In the genomic region with DNA sequence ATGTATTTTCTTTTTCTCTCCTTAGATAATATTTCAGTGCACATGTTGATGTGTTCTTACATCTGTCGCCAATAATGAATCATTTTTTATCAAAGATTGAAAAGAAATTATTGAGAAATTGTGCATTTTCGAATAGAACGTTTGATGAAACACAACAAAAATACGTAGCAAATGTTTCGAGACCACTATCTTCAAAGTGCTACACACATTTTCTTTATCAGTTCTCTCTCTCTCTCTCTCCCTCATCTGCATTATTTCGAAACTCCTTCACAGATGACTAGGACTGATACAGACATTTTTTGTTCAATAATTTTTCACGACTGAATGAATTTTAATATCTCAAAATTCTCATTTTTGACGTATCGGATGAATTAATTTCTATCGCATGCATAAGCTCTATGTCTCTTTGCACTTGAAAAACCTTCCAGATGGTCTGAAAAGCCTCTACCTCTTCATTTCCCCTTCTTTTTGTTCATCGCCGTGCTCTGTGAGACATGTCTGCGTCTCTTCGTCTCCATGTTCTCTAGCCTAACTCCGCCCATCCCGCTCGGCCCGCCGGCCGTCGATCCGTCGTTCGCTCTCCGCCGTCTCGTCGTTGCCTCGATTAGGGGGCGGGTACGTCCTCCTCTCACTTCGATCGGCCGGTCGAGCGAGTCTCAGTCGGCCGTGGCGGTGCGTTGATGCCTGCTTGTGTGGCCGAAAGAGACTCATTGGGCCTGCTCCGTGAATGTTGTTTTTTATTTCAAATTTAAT, we compare ENCODE assay signal across 3 worm cellular contexts.
TF ChIP-seq lines count a peak whose summit lies in the region.

No protein-coding gene starts in this region.

TF ChIP-seq in whole organism, L2 larva, 48 proteins besides CTCF, POLR2A, EP300 and RAD21 (continued from another document):
- TF ChIP-seq snpc-4 (tag; optimal IDR thresholded peaks at IDR 0.05; lab: Kevin White, UChicago) (no peak), gmeb-1 (tag; optimal IDR thresholded peaks at IDR 0.05; lab: Kevin White, UChicago) (no peak), ztf-11 (tag; optimal IDR thresholded peaks at IDR 0.05; lab: Kevin White, UChicago) (no peak), nhr-6 (tag; optimal IDR thresholded peaks at IDR 0.05; lab: Kevin White, UChicago) (no peak), peb-1 (tag; optimal IDR thresholded peaks at IDR 0.05; lab: Kevin White, UChicago) (no peak), lin-39 (tag; optimal IDR thresholded peaks at IDR 0.05; lab: Kevin White, UChicago) (no peak), nhr-25 (tag; optimal IDR thresholded peaks at IDR 0.05; lab: Kevin White, UChicago) (no peak), alr-1 (tag; optimal IDR thresholded peaks at IDR 0.05; lab: Kevin White, UChicago) (no peak), sma-3 (GFP tag; optimal IDR thresholded peaks at IDR 0.05; lab: Kevin White, UChicago) (no peak)

TF ChIP-seq in whole organism, L4 larva, 104 proteins besides CTCF, POLR2A, EP300 and RAD21 (continued from another document):
- TF ChIP-seq nhr-10 (tag; optimal IDR thresholded peaks at IDR 0.05; lab: Kevin White, UChicago) = no peak
- TF ChIP-seq nhr-77 (tag; optimal IDR thresholded peaks at IDR 0.05; lab: Kevin White, UChicago) = peak; percentile 43
- TF ChIP-seq T20F7.1 (GFP tag; optimal IDR thresholded peaks at IDR 0.05; lab: Kevin White, UChicago) = peak; percentile 28
- peak; percentile 59 for TF ChIP-seq nhr-28 (tag; optimal IDR thresholded peaks at IDR 0.05; lab: Kevin White, UChicago)
- peak; percentile 78 for TF ChIP-seq egl-43 (GFP tag; IDR thresholded peaks at IDR 0.05; lab: Robert Waterston, UW)
- peak; percentile 51 for TF ChIP-seq F37D6.2 (tag; optimal IDR thresholded peaks at IDR 0.05; lab: Kevin White, UChicago)
- peak; percentile 37 for TF ChIP-seq mes-2 (tag; optimal IDR thresholded peaks at IDR 0.05; lab: Kevin White, UChicago; ENCODE audit: poor library complexity, severe bottlenecking)
- TF ChIP-seq lin-38 (GFP tag; IDR thresholded peaks at IDR 0.05; lab: Robert Waterston, UW) = no peak
- no peak for TF ChIP-seq nhr-25 (tag; optimal IDR thresholded peaks at IDR 0.05; lab: Kevin White, UChicago; ENCODE audit: borderline replicate concordance, insufficient read depth)
- no peak for TF ChIP-seq daf-16 (GFP tag; optimal IDR thresholded peaks at IDR 0.05; lab: Kevin White, UChicago)
- TF ChIP-seq daf-16 (tag; optimal IDR thresholded peaks at IDR 0.05; lab: Kevin White, UChicago) = peak; percentile 73
- peak; percentile 7 for TF ChIP-seq dpl-1 (GFP tag; optimal IDR thresholded peaks at IDR 0.05; lab: Kevin White, UChicago)
- no peak for TF ChIP-seq dmd-9 (GFP tag; IDR thresholded peaks at IDR 0.05; lab: Robert Waterston, UW)
- TF ChIP-seq jun-1 (tag; optimal IDR thresholded peaks at IDR 0.05; lab: Kevin White, UChicago) = no peak
- no peak for TF ChIP-seq F26F4.8 (GFP tag; conservative IDR thresholded peaks at IDR 0.05; lab: Robert Waterston, UW)
- no peak for TF ChIP-seq lin-13 (GFP tag; optimal IDR thresholded peaks at IDR 0.05; lab: Kevin White, UChicago)
- peak; percentile 18 for TF ChIP-seq dve-1 (tag; optimal IDR thresholded peaks at IDR 0.05; lab: Kevin White, UChicago; ENCODE audit: insufficient read depth)
- TF ChIP-seq lin-29 (GFP tag; IDR thresholded peaks at IDR 0.05; lab: Robert Waterston, UW) = no peak
- TF ChIP-seq ces-1 (GFP tag; optimal IDR thresholded peaks at IDR 0.05; lab: Kevin White, UChicago) = no peak
- TF ChIP-seq ztf-7 (tag; optimal IDR thresholded peaks at IDR 0.05; lab: Kevin White, UChicago) = no peak
- no peak for TF ChIP-seq lim-7 (GFP tag; IDR thresholded peaks at IDR 0.05; lab: Robert Waterston, UW)
- no peak for TF ChIP-seq lir-3 (tag; optimal IDR thresholded peaks at IDR 0.05; lab: Kevin White, UChicago)

TF ChIP-seq in whole organism, late embryonic, 69 proteins besides CTCF, POLR2A, EP300 and RAD21 (continued from another document):
- peak; percentile 53 for TF ChIP-seq nfya-1 (tag; optimal IDR thresholded peaks at IDR 0.05; lab: Kevin White, UChicago)
- TF ChIP-seq nhr-232 (tag; optimal IDR thresholded peaks at IDR 0.05; lab: Kevin White, UChicago) = peak; percentile 20
- TF ChIP-seq ets-4 (tag; optimal IDR thresholded peaks at IDR 0.05; lab: Kevin White, UChicago) = no peak
- no peak for TF ChIP-seq nhr-11 (tag; optimal IDR thresholded peaks at IDR 0.05; lab: Kevin White, UChicago)
- TF ChIP-seq npax-4 (tag; optimal IDR thresholded peaks at IDR 0.05; lab: Kevin White, UChicago) = no peak
- TF ChIP-seq unc-55 (GFP tag; optimal IDR thresholded peaks at IDR 0.05; lab: Kevin White, UChicago) = no peak
- peak; percentile 56 for TF ChIP-seq ceh-34 (tag; optimal IDR thresholded peaks at IDR 0.05; lab: Kevin White, UChicago)
- TF ChIP-seq syd-9 (tag; optimal IDR thresholded peaks at IDR 0.05; lab: Kevin White, UChicago) = peak; percentile 52
- no peak for TF ChIP-seq ceh-22 (tag; optimal IDR thresholded peaks at IDR 0.05; lab: Kevin White, UChicago)
- TF ChIP-seq T23F11.4 (GFP tag; optimal IDR thresholded peaks at IDR 0.05; lab: Kevin White, UChicago) = no peak
- TF ChIP-seq unc-42 (tag; optimal IDR thresholded peaks at IDR 0.05; lab: Kevin White, UChicago) = peak; percentile 53
- TF ChIP-seq ceh-30 (tag; optimal IDR thresholded peaks at IDR 0.05; lab: Kevin White, UChicago) = no peak
- TF ChIP-seq pqm-1 (tag; optimal IDR thresholded peaks at IDR 0.05; lab: Kevin White, UChicago) = no peak
- TF ChIP-seq pax-1 (tag; optimal IDR thresholded peaks at IDR 0.05; lab: Kevin White, UChicago) = peak; percentile 64
- TF ChIP-seq dmd-4 (tag; optimal IDR thresholded peaks at IDR 0.05; lab: Kevin White, UChicago; ENCODE audit: borderline replicate concordance) = no peak
- TF ChIP-seq ceh-24 (tag; optimal IDR thresholded peaks at IDR 0.05; lab: Kevin White, UChicago) = no peak
- TF ChIP-seq ceh-14 (tag; optimal IDR thresholded peaks at IDR 0.05; lab: Kevin White, UChicago) = peak; percentile 59
- no peak for TF ChIP-seq K02D7.2 (tag; optimal IDR thresholded peaks at IDR 0.05; lab: Kevin White, UChicago)
- TF ChIP-seq mec-3 (tag; optimal IDR thresholded peaks at IDR 0.05; lab: Kevin White, UChicago; ENCODE audit: borderline replicate concordance) = no peak
- no peak for TF ChIP-seq tbx-7 (tag; optimal IDR thresholded peaks at IDR 0.05; lab: Kevin White, UChicago)
- TF ChIP-seq ceh-19 (GFP tag; optimal IDR thresholded peaks at IDR 0.05; lab: Kevin White, UChicago) = peak; percentile 37
- TF ChIP-seq madf-2 (tag; optimal IDR thresholded peaks at IDR 0.05; lab: Kevin White, UChicago) = no peak
- peak; percentile 39 for TF ChIP-seq ceh-2 (tag; optimal IDR thresholded peaks at IDR 0.05; lab: Kevin White, UChicago)
